Fruit fly (Drosophila melanogaster): ENCODE measurements around the gene disp.

Gene disp

dm6 chr3R:5862032-5862641, 6.0 kb upstream of the disp start, which contains the start of gene CG2017 (continued):
- TF ChIP-seq gfzf (GFP tag; optimal IDR thresholded peaks at IDR 0.05) (peak; percentile 92), CG18599 (GFP tag; optimal IDR thresholded peaks at IDR 0.05) (peak; percentile 52), klu (GFP tag; IDR thresholded peaks at IDR 0.05) (no peak), unc-4 (GFP tag; IDR thresholded peaks at IDR 0.05; ENCODE audit: partially characterized antibody) (no peak; the same call in 1 of the 2 replicates), NfI (GFP tag; optimal IDR thresholded peaks at IDR 0.05) (peak; percentile 69), CG12104 (GFP tag; optimal IDR thresholded peaks at IDR 0.05) (no peak), CG8478 (optimal IDR thresholded peaks at IDR 0.05) (no peak), insv (GFP tag; optimal IDR thresholded peaks at IDR 0.05) (peak in 1 of 2 experiments; percentile 27), sob (GFP tag; IDR thresholded peaks at IDR 0.05) (peak; percentile 78), shn (GFP tag; optimal IDR thresholded peaks at IDR 0.05) (peak; percentile 68), CG2199 (GFP tag; IDR thresholded peaks at IDR 0.05) (peak; percentile 77; the same call in 2 of the 3 replicates), disco-r (GFP tag; optimal IDR thresholded peaks at IDR 0.05) (peak; percentile 18), CG17829 (tag; optimal IDR thresholded peaks at IDR 0.05) (peak; percentile 49), Spps (tag; optimal IDR thresholded peaks at IDR 0.05) (no peak), Abd-B (GFP tag; optimal IDR thresholded peaks at IDR 0.05) (peak; percentile 55), ase (GFP tag; IDR thresholded peaks at IDR 0.05) (no peak), nom (GFP tag; optimal IDR thresholded peaks at IDR 0.05) (no peak), Gug (GFP tag; IDR thresholded peaks at IDR 0.05) (no peak), Stat92E (GFP tag; optimal IDR thresholded peaks at IDR 0.05) (no peak), CG9797 (GFP tag; optimal IDR thresholded peaks at IDR 0.05) (peak; percentile 83), CG1792 (GFP tag; optimal IDR thresholded peaks at IDR 0.05) (peak; percentile 42), gsb (GFP tag; IDR thresholded peaks at IDR 0.05) (no peak), CG6813 (GFP tag; optimal IDR thresholded peaks at IDR 0.05) (no peak), CG17385 (GFP tag; optimal IDR thresholded peaks at IDR 0.05) (peak; percentile 6), CG2678 (tag; optimal IDR thresholded peaks at IDR 0.05) (no peak), CG4404 (GFP tag; IDR thresholded peaks at IDR 0.05) (no peak), Sox102F (GFP tag; optimal IDR thresholded peaks at IDR 0.05) (peak; percentile 11), CG7963 (GFP tag; IDR thresholded peaks at IDR 0.05; ENCODE audit: partially characterized antibody) (no peak), HLH4C (GFP tag; IDR thresholded peaks at IDR 0.05; ENCODE audit: partially characterized antibody) (no peak), CG12942 (GFP tag; optimal IDR thresholded peaks at IDR 0.05) (peak; percentile 30), CoRest (tag; optimal IDR thresholded peaks at IDR 0.05) (peak; percentile 66), trem (tag; optimal IDR thresholded peaks at IDR 0.05) (peak; percentile 76), CG10321 (GFP tag; IDR thresholded peaks at IDR 0.05) (0 out of 2 replicates have a peak, but pooled peaks have one; percentile 12), PHDP (tag; optimal IDR thresholded peaks at IDR 0.05) (peak; percentile 30), gce (GFP tag; IDR thresholded peaks at IDR 0.05) (no peak), caup (GFP tag; optimal IDR thresholded peaks at IDR 0.05; ENCODE audit: severe bottlenecking) (peak; percentile 55), CG17361 (GFP tag; IDR thresholded peaks at IDR 0.05) (no peak), row (GFP tag; IDR thresholded peaks at IDR 0.05) (peak; percentile 36; the same call in 1 of the 3 replicates), GATAe (GFP tag; conservative IDR thresholded peaks at IDR 0.05) (no peak), lab (GFP tag; optimal IDR thresholded peaks at IDR 0.05) (peak; percentile 57), pros (GFP tag; optimal IDR thresholded peaks at IDR 0.05) (no peak), so (GFP tag; IDR thresholded peaks at IDR 0.05) (no peak), CG11085 (GFP tag; IDR thresholded peaks at IDR 0.05) (no peak; the same call in 1 of the 2 replicates), hbn (GFP tag; IDR thresholded peaks at IDR 0.05; ENCODE audit: partially characterized antibody) (no peak), tx (GFP tag; optimal IDR thresholded peaks at IDR 0.05) (peak; percentile 65), croc (GFP tag; conservative IDR thresholded peaks at IDR 0.05) (no peak; the same call in 2 of the 3 replicates), CG6791 (GFP tag; IDR thresholded peaks at IDR 0.05; ENCODE audit: partially characterized antibody) (peak; percentile 66), CG31441 (GFP tag; IDR thresholded peaks at IDR 0.05) (peak; percentile 14; the same call in 1 of the 2 replicates), CG14667 (GFP tag; IDR thresholded peaks at IDR 0.05) (no peak)

All from whole organism, embryonic.